Fruit fly (Drosophila melanogaster) whole organism, embryonic: ENCODE measurements around the gene CG15894.

Experiments
- Awh ChIP-seq: fragments of 200-800 bp; sonication (Bioruptor generic); IDR thresholded peaks from 2 replicates; pipeline ENCODE4, ENCODE4 v1.3.6; 2022; ENCODE audit warnings: missing biosample characterization, missing genetic modification characterization
- CG10654 ChIP-seq: fragments of 200-800 bp; sonication (Bioruptor generic); optimal IDR thresholded peaks from 2 replicates; lab custom pipeline; 2016; ENCODE audit warnings: missing biosample characterization, missing genetic modification characterization
- CG11456 ChIP-seq: fragments of 200-800 bp; sonication (Bioruptor generic); IDR thresholded peaks from 3 replicates; pipeline ENCODE4 v1.3.6; 2022; ENCODE audit warnings: missing biosample characterization, missing genetic modification characterization
- CG12942 ChIP-seq: fragments of 200-800 bp; sonication (Bioruptor generic); optimal IDR thresholded peaks from 3 replicates; lab custom pipeline; 2016; ENCODE audit warnings: missing biosample characterization, missing genetic modification characterization
- CG1647 ChIP-seq: fragments of 200-800 bp; sonication (Bioruptor generic); optimal IDR thresholded peaks from 3 replicates; lab custom pipeline; 2016; ENCODE audit warnings: missing biosample characterization, missing genetic modification characterization
- CG17359 ChIP-seq: fragments of 200-800 bp; sonication (Bioruptor generic); optimal IDR thresholded peaks from 3 replicates; lab custom pipeline; 2018; ENCODE audit warnings: missing biosample characterization, mild to moderate bottlenecking, missing genetic modification characterization, moderate library complexity
- CG18011 ChIP-seq: fragments of 200-800 bp; sonication (Bioruptor generic); optimal IDR thresholded peaks from 2 replicates; lab custom pipeline; 2017; ENCODE audit warnings: missing biosample characterization, missing genetic modification characterization, mild to moderate bottlenecking, moderate library complexity, missing genotype
- CG2199 ChIP-seq: fragments of 200-800 bp; sonication (Bioruptor generic); IDR thresholded peaks from 3 replicates; pipeline ENCODE4 v1.3.6; 2022; ENCODE audit warnings: missing biosample characterization, missing genetic modification characterization
- CG31441 ChIP-seq: fragments of 200-800 bp; sonication (Bioruptor generic); IDR thresholded peaks from 2 replicates; pipeline ENCODE4 v1.3.6; 2022; ENCODE audit warnings: missing biosample characterization, missing genetic modification characterization
- CG3163 ChIP-seq: fragments of 200-800 bp; sonication (Bioruptor generic); optimal IDR thresholded peaks from 3 replicates; lab custom pipeline; 2016; ENCODE audit warnings: missing biosample characterization, missing genetic modification characterization
- CG32532 ChIP-seq: fragments of 200-800 bp; sonication (Bioruptor generic); IDR thresholded peaks from 2 replicates; pipeline ENCODE4 v1.3.6; 2022; ENCODE audit warnings: missing biosample characterization, missing genetic modification characterization
- CG32772 ChIP-seq: fragments of 200-800 bp; sonication (Bioruptor generic); IDR thresholded peaks from 2 replicates; pipeline ENCODE4 v1.3.6; 2022; ENCODE audit warnings: missing biosample characterization, missing genetic modification characterization
- CG5245 ChIP-seq: fragments of 200-800 bp; sonication (Bioruptor generic); optimal IDR thresholded peaks from 3 replicates; lab custom pipeline; 2016; ENCODE audit warnings: missing biosample characterization, missing genetic modification characterization
- CG6813 ChIP-seq: fragments of 200-800 bp; sonication (Bioruptor generic); optimal IDR thresholded peaks from 2 replicates; lab custom pipeline; 2017; ENCODE audit warnings: missing biosample characterization, missing genetic modification characterization, mild to moderate bottlenecking, moderate library complexity, missing genetic modification reagents
- CG7556 ChIP-seq: fragments of 200-800 bp; sonication (Bioruptor generic); optimal IDR thresholded peaks from 2 replicates; lab custom pipeline; 2017; ENCODE audit warnings: missing biosample characterization, mild to moderate bottlenecking, missing genetic modification characterization
- CG7928 ChIP-seq: fragments of 200-800 bp; sonication (Bioruptor generic); optimal IDR thresholded peaks from 2 replicates; lab custom pipeline; 2017; ENCODE audit warnings: missing biosample characterization, mild to moderate bottlenecking, missing genetic modification characterization
- CG8089 ChIP-seq: fragments of 200-800 bp; sonication (Bioruptor generic); optimal IDR thresholded peaks from 3 replicates; lab custom pipeline; 2016; ENCODE audit warnings: missing biosample characterization, missing genetic modification characterization
- Dbx ChIP-seq: fragments of 200-800 bp; sonication (Bioruptor generic); IDR thresholded peaks from 3 replicates; pipeline ENCODE4 v1.3.6; 2022; ENCODE audit warnings: missing biosample characterization, missing genetic modification characterization
- Dip3 ChIP-seq: fragments of 200-800 bp; sonication (Bioruptor generic); optimal IDR thresholded peaks from 3 replicates; lab custom pipeline; 2016; ENCODE audit warnings: missing biosample characterization, missing genetic modification characterization
- E2f1 ChIP-seq: fragments of 200-800 bp; sonication (Bioruptor generic); IDR thresholded peaks from 2 replicates; pipeline ENCODE4 v1.3.6; 2022; ENCODE audit warnings: missing biosample characterization, missing genetic modification characterization
- E2f2 ChIP-seq: fragments of 200-800 bp; sonication (Bioruptor generic); IDR thresholded peaks from 2 replicates; pipeline ENCODE4 v1.3.6; 2022; ENCODE audit warnings: missing biosample characterization, missing genetic modification characterization
- HLHmδ ChIP-seq: fragments of 200-800 bp; sonication (Bioruptor generic); optimal IDR thresholded peaks from 2 replicates; lab custom pipeline; 2018; ENCODE audit warnings: missing biosample characterization, mild to moderate bottlenecking, missing genetic modification characterization, moderate library complexity
- Hey ChIP-seq: fragments of 200-800 bp; sonication (Bioruptor generic); optimal IDR thresholded peaks from 3 replicates; lab custom pipeline; 2018; ENCODE audit warnings: missing biosample characterization, mild to moderate bottlenecking, missing genetic modification characterization
- MTF-1 ChIP-seq: fragments of 200-800 bp; sonication (Bioruptor generic); optimal IDR thresholded peaks from 2 replicates; lab custom pipeline; 2018; ENCODE audit warnings: missing biosample characterization, mild to moderate bottlenecking, missing genetic modification characterization, borderline replicate concordance
- Rfx ChIP-seq: fragments of 200-800 bp; sonication (Bioruptor generic); IDR thresholded peaks from 2 replicates; pipeline ENCODE4 v1.3.6; 2022; ENCODE audit warnings: missing biosample characterization, missing genetic modification characterization
- Six4 ChIP-seq: fragments of 200-800 bp; sonication (Bioruptor generic); optimal IDR thresholded peaks from 2 replicates; lab custom pipeline; 2016; ENCODE audit warnings: missing biosample characterization, missing genetic modification characterization
- Usf ChIP-seq: fragments of 200-800 bp; sonication (Bioruptor generic); optimal IDR thresholded peaks from 2 replicates; lab custom pipeline; 2017; ENCODE audit warnings: missing genotype, missing biosample characterization, missing genetic modification characterization
- ase ChIP-seq: fragments of 200-800 bp; sonication (Bioruptor generic); IDR thresholded peaks from 3 replicates; pipeline ENCODE4 v1.3.6; 2022; ENCODE audit warnings: missing biosample characterization, missing genetic modification characterization
- bigmax ChIP-seq: fragments of 200-800 bp; sonication (Bioruptor generic); optimal IDR thresholded peaks from 2 replicates; lab custom pipeline; 2018; ENCODE audit warnings: missing biosample characterization, mild to moderate bottlenecking, missing genetic modification characterization
- btn ChIP-seq: fragments of 200-800 bp; sonication (Bioruptor generic); optimal IDR thresholded peaks from 2 replicates; lab custom pipeline; 2016; ENCODE audit warnings: missing biosample characterization, missing genetic modification characterization
- chinmo ChIP-seq: fragments of 200-800 bp; sonication (Bioruptor generic); IDR thresholded peaks from 4 replicates; pipeline ENCODE4 v1.3.6; 2022; ENCODE audit warnings: missing biosample characterization, missing genetic modification characterization; ENCODE audit not compliant: partially characterized antibody
- eve ChIP-seq, 2 experiments: fragments of >200 bp; optimal IDR thresholded peaks; 2 replicates each; lab custom pipeline; 2017; ENCODE audit warnings: missing biosample characterization in 2 of 2, missing genetic modification characterization in 2 of 2
- gcm2 ChIP-seq: fragments of 200-800 bp; sonication (Bioruptor generic); optimal IDR thresholded peaks from 2 replicates; lab custom pipeline; 2016; ENCODE audit warnings: missing biosample characterization, missing genetic modification characterization
- gfzf ChIP-seq: fragments of 200-800 bp; sonication (Bioruptor generic); optimal IDR thresholded peaks from 2 replicates; lab custom pipeline; 2016; ENCODE audit warnings: missing biosample characterization, mild to moderate bottlenecking, missing genetic modification characterization, moderate library complexity
- grau ChIP-seq: fragments of 200-800 bp; optimal IDR thresholded peaks from 3 replicates; lab custom pipeline; 2019; ENCODE audit warnings: missing biosample characterization, mild to moderate bottlenecking, missing genetic modification characterization, moderate library complexity
- gsb-n ChIP-seq: fragments of 200-800 bp; sonication (Bioruptor generic); optimal IDR thresholded peaks from 3 replicates; lab custom pipeline; 2018; ENCODE audit warnings: missing biosample characterization, mild to moderate bottlenecking, missing genetic modification characterization
- hb ChIP-seq: fragments of 200-800 bp; sonication (Bioruptor generic); IDR thresholded peaks from 3 replicates; pipeline ENCODE4 v1.3.6; 2022; ENCODE audit warnings: missing biosample characterization, missing genetic modification characterization; ENCODE audit not compliant: partially characterized antibody
- hkb ChIP-seq, 2 experiments: fragments of 200-800 bp in 1 of 2; fragments of >200 bp in 1 of 2; sonication (Bioruptor generic) in 1 of 2; IDR thresholded peaks in 1 of 2; optimal IDR thresholded peaks in 1 of 2; 2 replicates each; pipeline versions ENCODE4 v1.3.6 to Lab custom; 2017 to 2022; ENCODE audit warnings: missing biosample characterization in 1 of 2, missing genetic modification characterization in 1 of 2
- kah ChIP-seq: fragments of 200-800 bp; sonication (Bioruptor generic); optimal IDR thresholded peaks from 2 replicates; lab custom pipeline; 2018; ENCODE audit warnings: missing biosample characterization, mild to moderate bottlenecking, missing genetic modification characterization
- lbe ChIP-seq: fragments of 200-800 bp; sonication (Bioruptor generic); optimal IDR thresholded peaks from 2 replicates; lab custom pipeline; 2016; ENCODE audit warnings: missing biosample characterization, mild to moderate bottlenecking, missing genetic modification characterization
- mirr ChIP-seq: fragments of 200-800 bp; sonication (Bioruptor generic); optimal IDR thresholded peaks from 3 replicates; lab custom pipeline; 2018; ENCODE audit warnings: missing biosample characterization, mild to moderate bottlenecking, missing genetic modification characterization
- mld ChIP-seq: fragments of 200-800 bp; sonication (Bioruptor generic); IDR thresholded peaks from 3 replicates; pipeline ENCODE4 v1.3.6; 2022; ENCODE audit warnings: missing biosample characterization, missing genetic modification characterization; ENCODE audit not compliant: partially characterized antibody
- otp ChIP-seq: fragments of 200-800 bp; sonication (Bioruptor generic); IDR thresholded peaks from 3 replicates; pipeline ENCODE4, ENCODE4 v1.3.6; 2022; ENCODE audit warnings: missing biosample characterization, missing genetic modification characterization
- phol ChIP-seq: fragments of 200-800 bp; sonication (Bioruptor generic); optimal IDR thresholded peaks from 3 replicates; lab custom pipeline; 2018; ENCODE audit warnings: missing biosample characterization, mild to moderate bottlenecking, missing genetic modification characterization, moderate library complexity
- sd ChIP-seq: fragments of 200-800 bp; sonication (Bioruptor generic); optimal IDR thresholded peaks from 3 replicates; lab custom pipeline; 2018; ENCODE audit warnings: missing biosample characterization, mild to moderate bottlenecking, missing genetic modification characterization, moderate library complexity
- sens ChIP-seq: fragments of 200-800 bp; sonication (Bioruptor generic); peaks from one replicate; lab custom pipeline; 2016; ENCODE audit warnings: missing biosample characterization, missing genetic modification characterization
- stc ChIP-seq: fragments of 200-800 bp; sonication (Bioruptor generic); IDR thresholded peaks from 2 replicates; pipeline ENCODE4 v1.3.6; 2022; ENCODE audit warnings: missing biosample characterization, missing genetic modification characterization
- sug ChIP-seq: fragments of 200-800 bp; optimal IDR thresholded peaks from 2 replicates; lab custom pipeline; 2019; ENCODE audit warnings: missing biosample characterization, mild to moderate bottlenecking, missing genetic modification characterization, moderate library complexity
- tap ChIP-seq: fragments of 200-800 bp; optimal IDR thresholded peaks from 3 replicates; lab custom pipeline; 2019; ENCODE audit warnings: missing biosample characterization, mild to moderate bottlenecking, missing genetic modification characterization, moderate library complexity
- usp ChIP-seq: fragments of >200 bp; optimal IDR thresholded peaks from 2 replicates; lab custom pipeline; 2017; ENCODE audit warnings: missing biosample characterization, missing genetic modification characterization
- vvl ChIP-seq: fragments of 200-800 bp; sonication (Bioruptor generic); IDR thresholded peaks from 2 replicates; pipeline ENCODE4 v1.3.6; 2022; ENCODE audit warnings: missing biosample characterization, missing genetic modification characterization
- yki ChIP-seq: fragments of >200 bp; optimal IDR thresholded peaks from 3 replicates; lab custom pipeline; 2018
- z ChIP-seq: fragments of 200-800 bp; sonication (Bioruptor generic); IDR thresholded peaks from 3 replicates; pipeline ENCODE4 v1.3.6; 2022; ENCODE audit warnings: missing biosample characterization, missing genetic modification characterization

CG15894 gene

DNA sequence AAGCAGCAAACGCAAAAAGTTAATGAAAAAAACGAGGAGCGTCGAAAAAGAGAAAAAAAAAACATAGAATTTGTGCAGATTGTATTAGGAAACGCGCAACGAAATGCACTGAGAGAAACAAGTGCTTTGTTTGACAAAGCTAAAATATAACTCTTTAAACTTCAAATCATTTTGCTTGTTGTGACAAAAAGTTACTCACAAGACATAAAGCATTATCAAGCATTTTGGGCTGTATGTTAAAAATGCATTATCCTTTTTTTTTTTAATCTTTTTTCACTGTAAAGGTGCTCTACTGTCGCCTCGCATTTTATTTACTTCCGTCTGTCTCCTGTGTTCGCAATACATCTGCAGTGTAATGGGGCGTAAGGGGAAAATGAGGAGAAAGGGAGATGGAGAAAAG, 67.7 kb downstream of the CG15894 start (continued):
- TF ChIP-seq mld (GFP tag; lab: Robert Waterston, UW): no peak
- no peak for TF ChIP-seq gcm2 (GFP tag; lab: Kevin White, UChicago)
- no peak for TF ChIP-seq sd
- TF ChIP-seq stc: 0 out of 2 replicates have a peak, but pooled peaks have one; percentile 14
- no peak for TF ChIP-seq Rfx (GFP tag; lab: Robert Waterston, UW)
- TF ChIP-seq bigmax (GFP tag; lab: Kevin White, UChicago): no peak
- no peak for TF ChIP-seq chinmo (GFP tag; lab: Robert Waterston, UW)
- TF ChIP-seq CG18011: no peak
- no peak for TF ChIP-seq E2f2 (GFP tag; lab: Robert Waterston, UW)
- no peak for TF ChIP-seq gsb-n
- no peak for TF ChIP-seq CG3163 (GFP tag; lab: Kevin White, UChicago)
- no peak for TF ChIP-seq Six4 (GFP tag; lab: Kevin White, UChicago)
- no peak for TF ChIP-seq usp (GFP tag; lab: Kevin White, UChicago)
- TF ChIP-seq hkb (optimal IDR thresholded peaks at IDR 0.05; lab: Kevin White, UChicago): no peak
- TF ChIP-seq hkb (GFP tag; IDR thresholded peaks at IDR 0.05; lab: Robert Waterston, UW): no peak
- no peak for TF ChIP-seq HLHmδ (GFP tag; lab: Kevin White, UChicago)
- TF ChIP-seq CG31441 (GFP tag; lab: Robert Waterston, UW): no peak
- TF ChIP-seq otp (GFP tag; lab: Robert Waterston, UW): no peak
- no peak for TF ChIP-seq Dip3 (GFP tag; lab: Kevin White, UChicago)
- TF ChIP-seq CG32532 (GFP tag; lab: Robert Waterston, UW): no peak
- no peak for TF ChIP-seq ase (GFP tag; lab: Robert Waterston, UW)
- TF ChIP-seq tap (tag; lab: Kevin White, UChicago): no peak
- TF ChIP-seq z (GFP tag; lab: Robert Waterston, UW): no peak
- TF ChIP-seq yki (lab: Kevin White, UChicago): no peak
- TF ChIP-seq lbe (GFP tag; lab: Kevin White, UChicago): no peak
- no peak for TF ChIP-seq vvl (GFP tag; lab: Robert Waterston, UW)
- TF ChIP-seq CG10654 (GFP tag; lab: Kevin White, UChicago): no peak
- no peak for TF ChIP-seq Hey (tag; lab: Kevin White, UChicago)
- no peak for TF ChIP-seq kah (GFP tag; lab: Kevin White, UChicago)
- TF ChIP-seq hb (GFP tag; lab: Robert Waterston, UW): no peak
- TF ChIP-seq grau (tag; lab: Kevin White, UChicago): peak; percentile 23
- no peak for TF ChIP-seq mirr (GFP tag; lab: Kevin White, UChicago)
- no peak for TF ChIP-seq btn (GFP tag; lab: Kevin White, UChicago)
- TF ChIP-seq MTF-1: no peak
- TF ChIP-seq eve (GFP tag; optimal IDR thresholded peaks at IDR 0.05; lab: Kevin White, UChicago): no peak
- TF ChIP-seq CG7928 (GFP tag; lab: Kevin White, UChicago): no peak
- TF ChIP-seq E2f1 (GFP tag; lab: Robert Waterston, UW): no peak
- no peak for TF ChIP-seq CG1647 (GFP tag; lab: Kevin White, UChicago)
- TF ChIP-seq CG2199 (GFP tag; lab: Robert Waterston, UW): no peak
- TF ChIP-seq Awh (GFP tag; lab: Robert Waterston, UW): no peak
- TF ChIP-seq CG32772 (GFP tag; lab: Robert Waterston, UW): no peak
- peak; percentile 45 for TF ChIP-seq sens (GFP tag; lab: Kevin White, UChicago)
- peak; percentile 7 for TF ChIP-seq CG7556 (GFP tag; lab: Kevin White, UChicago)
- TF ChIP-seq gfzf (GFP tag; lab: Kevin White, UChicago): no peak
- no peak for TF ChIP-seq sug (tag; lab: Kevin White, UChicago)
- no peak for TF ChIP-seq CG5245
- no peak for TF ChIP-seq Usf (GFP tag; lab: Kevin White, UChicago)
- no peak for TF ChIP-seq CG8089 (GFP tag; lab: Kevin White, UChicago)
- TF ChIP-seq CG17359 (tag; lab: Kevin White, UChicago): peak; percentile 27
- TF ChIP-seq CG12942 (GFP tag; lab: Kevin White, UChicago): no peak
- no peak for TF ChIP-seq CG6813 (GFP tag; lab: Kevin White, UChicago)
- no peak for TF ChIP-seq Dbx (GFP tag; lab: Robert Waterston, UW)
- no peak for TF ChIP-seq CG11456 (GFP tag; lab: Robert Waterston, UW)
- peak; percentile 21 for TF ChIP-seq phol (tag; lab: Kevin White, UChicago)
